Worm (Caenorhabditis elegans): ENCODE measurements around the gene clc-23.

The clc-23 gene

ce11 chrIII:1054096-1054495, 33.3 kb downstream of the clc-23 start:
- peak; percentile 56 for TF ChIP-seq hmg-4 (GFP tag; optimal IDR thresholded peaks at IDR 0.05)
- no peak for TF ChIP-seq hmbx-1 (tag; optimal IDR thresholded peaks at IDR 0.05)

- TF ChIP-seq sea-1 (GFP tag; conservative IDR thresholded peaks at IDR 0.05) (no peak), ets-7 (tag; optimal IDR thresholded peaks at IDR 0.05) (no peak), tbx-37 (GFP tag; conservative IDR thresholded peaks at IDR 0.05) (no peak), ama-1 (optimal IDR thresholded peaks at IDR 0.05) (no peak), tbx-11 (GFP tag; IDR thresholded peaks at IDR 0.05) (no peak), flt-1 (GFP tag; IDR thresholded peaks at IDR 0.05) (no peak), aly-1 (tag; optimal IDR thresholded peaks at IDR 0.05) (no peak), hmg-4 (GFP tag; optimal IDR thresholded peaks at IDR 0.05) (no peak), ceh-36 (tag; optimal IDR thresholded peaks at IDR 0.05) (no peak), tra-4 (tag; optimal IDR thresholded peaks at IDR 0.05) (no peak)
Measured at ce11 chrIII:1058074-1058473, 37.3 kb downstream of the clc-23 start.

- TF ChIP-seq B0310.2 (tag; optimal IDR thresholded peaks at IDR 0.05), result no peak
- no peak for TF ChIP-seq ets-7 (tag; optimal IDR thresholded peaks at IDR 0.05)
- no peak for TF ChIP-seq hmbx-1 (tag; optimal IDR thresholded peaks at IDR 0.05)
- TF ChIP-seq hmg-4 (GFP tag; optimal IDR thresholded peaks at IDR 0.05), result no peak
- no peak for TF ChIP-seq aly-1 (tag; optimal IDR thresholded peaks at IDR 0.05)
- TF ChIP-seq tbx-37 (GFP tag; conservative IDR thresholded peaks at IDR 0.05), result no peak
- no peak for TF ChIP-seq tbx-11 (GFP tag; IDR thresholded peaks at IDR 0.05)
- no peak for TF ChIP-seq ceh-13 (GFP tag; optimal IDR thresholded peaks at IDR 0.05)
- no peak for TF ChIP-seq flt-1 (GFP tag; IDR thresholded peaks at IDR 0.05)
- TF ChIP-seq ceh-36 (tag; optimal IDR thresholded peaks at IDR 0.05), result no peak
- no peak for TF ChIP-seq F13C5.2 (tag; optimal IDR thresholded peaks at IDR 0.05)
- TF ChIP-seq sea-1 (GFP tag; conservative IDR thresholded peaks at IDR 0.05), result no peak
- TF ChIP-seq tra-4 (tag; optimal IDR thresholded peaks at IDR 0.05), result no peak
- TF ChIP-seq ama-1 (optimal IDR thresholded peaks at IDR 0.05), result no peak
- no peak for TF ChIP-seq hnd-1 (tag; optimal IDR thresholded peaks at IDR 0.05)
- no peak for TF ChIP-seq scrt-1 (GFP tag; IDR thresholded peaks at IDR 0.05)
Measured at ce11 chrIII:1058881-1059280, 38.1 kb downstream of the clc-23 start.

ce11 chrIII:1059961-1060360, 39.2 kb downstream of the clc-23 start, which contains the start of gene BE0003N10.6:
BE0003N10.6 (minus strand) TSS chrIII:1060061.
- TF ChIP-seq ets-7 (tag; optimal IDR thresholded peaks at IDR 0.05), result no peak
- no peak for TF ChIP-seq ceh-13 (GFP tag; optimal IDR thresholded peaks at IDR 0.05)
- TF ChIP-seq pes-1 (GFP tag; IDR thresholded peaks at IDR 0.05), result no peak
- no peak for TF ChIP-seq tbx-37 (GFP tag; conservative IDR thresholded peaks at IDR 0.05)
- no peak for TF ChIP-seq tra-4 (tag; optimal IDR thresholded peaks at IDR 0.05)
- TF ChIP-seq F13C5.2 (tag; optimal IDR thresholded peaks at IDR 0.05), result no peak
- TF ChIP-seq hmg-4 (GFP tag; optimal IDR thresholded peaks at IDR 0.05), result no peak
- TF ChIP-seq sea-1 (GFP tag; conservative IDR thresholded peaks at IDR 0.05), result no peak
- TF ChIP-seq tbx-11 (GFP tag; IDR thresholded peaks at IDR 0.05), result no peak
- no peak for TF ChIP-seq aly-1 (tag; optimal IDR thresholded peaks at IDR 0.05)

Data from whole organism, early embryonic.